Fruit fly (Drosophila melanogaster) whole organism: ENCODE data around the gene CG10431.

Experiments
- CG8478 ChIP-seq: fragments of >200 bp; optimal IDR thresholded peaks from 2 replicates; lab custom pipeline; 2018; ENCODE audit warnings: inconsistent platforms
- Dll ChIP-seq: fragments of >200 bp; optimal IDR thresholded peaks from 2 replicates; lab custom pipeline; 2017
- EcR ChIP-seq, 2 experiments: fragments of >200 bp; optimal IDR thresholded peaks; 2 replicates each; lab custom pipeline; 2017; ENCODE audit warnings: missing biosample characterization in 2 of 2, missing genetic modification characterization in 2 of 2, missing genetic modification reagents in 2 of 2
- pan ChIP-seq: fragments of >200 bp; optimal IDR thresholded peaks from 2 replicates; lab custom pipeline; 2017
- psq ChIP-seq: fragments of >200 bp; optimal IDR thresholded peaks from 2 replicates; lab custom pipeline; 2017
- usp ChIP-seq: fragments of >200 bp; optimal IDR thresholded peaks from 2 replicates; lab custom pipeline; 2017; ENCODE audit warnings: missing biosample characterization, missing genetic modification characterization, mixed read lengths

CG10431 gene

dm6 chr2L:19027246-19027886 lies 52.9 kb downstream of the CG10431 start, which contains the start of gene Sidpn:
Sidpn (plus strand) TSS chr2L:19027710.
- no peak for TF ChIP-seq CG8478
- TF ChIP-seq Dll (lab: Kevin White, UChicago): no peak
- TF ChIP-seq pan (lab: Kevin White, UChicago): no peak
- TF ChIP-seq psq: no peak
- no peak for TF ChIP-seq EcR (GFP tag; optimal IDR thresholded peaks at IDR 0.05; lab: Kevin White, UChicago)
- TF ChIP-seq usp (GFP tag; lab: Kevin White, UChicago): no peak
